Worm (Caenorhabditis elegans) whole organism, L1 larva: ENCODE results near the gene F57C2.4.

Experiments
- C04F5.9 ChIP-seq: sonication (generic microtip); optimal IDR thresholded peaks from 2 replicates; lab custom pipeline; 2016; ENCODE audit warnings: missing genetic modification characterization, missing compliant biosample characterization
- aly-2 ChIP-seq: fragments of 150-350 bp; optimal IDR thresholded peaks from 2 replicates; lab custom pipeline; 2014; ENCODE audit warnings: missing biosample characterization, missing genetic modification characterization
- efl-1 ChIP-seq, 4 experiments: fragments of 150-350 bp; optimal IDR thresholded peaks in 3 of 4; peaks in 1 of 4; 1 replicate in 1 of 4; 2 replicates in 3 of 4; lab custom pipeline; 2014; ENCODE audit warnings: missing biosample characterization in 2 of 4, missing genetic modification characterization in 2 of 4, missing genetic modification reagents in 2 of 4
- fkh-10 ChIP-seq: sonication (generic microtip); optimal IDR thresholded peaks from 2 replicates; lab custom pipeline; 2017; ENCODE audit warnings: missing biosample characterization, missing genetic modification reagents, missing genetic modification characterization
- lin-13 ChIP-seq: fragments of 150-350 bp; optimal IDR thresholded peaks from 2 replicates; lab custom pipeline; 2014; ENCODE audit warnings: missing biosample characterization, missing genetic modification reagents, missing genetic modification characterization
- lin-15B ChIP-seq: fragments of 150-350 bp; sonication (generic microtip); optimal IDR thresholded peaks from 3 replicates; lab custom pipeline; 2014; ENCODE audit warnings: missing biosample characterization, missing genetic modification characterization
- nhr-76 ChIP-seq: sonication (generic microtip); optimal IDR thresholded peaks from 2 replicates; lab custom pipeline; 2017; ENCODE audit warnings: missing biosample characterization, missing genetic modification characterization
- pqm-1 ChIP-seq: sonication (generic microtip); optimal IDR thresholded peaks from 3 replicates; lab custom pipeline; 2017; ENCODE audit warnings: missing biosample characterization, missing genetic modification characterization
- snpc-4 ChIP-seq: fragments of 150-350 bp; optimal IDR thresholded peaks from 2 replicates; lab custom pipeline; 2014; ENCODE audit warnings: missing biosample characterization, missing genetic modification characterization
- ztf-11 ChIP-seq, 2 experiments: sonication (generic microtip); optimal IDR thresholded peaks; 2 replicates each; lab custom pipeline; 2016 to 2017; ENCODE audit warnings: missing genetic modification characterization in 2 of 2, missing biosample characterization in 1 of 2, missing compliant biosample characterization in 1 of 2
- ztf-4 ChIP-seq: fragments of 150-350 bp; optimal IDR thresholded peaks from 2 replicates; lab custom pipeline; 2014; ENCODE audit warnings: missing biosample characterization, missing genetic modification characterization

- TF ChIP-seq nhr-76 (tag; lab: Kevin White, UChicago): no peak
- no peak for TF ChIP-seq efl-1 (optimal IDR thresholded peaks at IDR 0.05; lab: Kevin White, UChicago)
- no peak for TF ChIP-seq efl-1 (GFP tag; optimal IDR thresholded peaks at IDR 0.05 in 1 of 2; lab: Kevin White, UChicago)
- TF ChIP-seq ztf-4 (tag; lab: Kevin White, UChicago): no peak
- no peak for TF ChIP-seq snpc-4 (tag; lab: Kevin White, UChicago)
- no peak for TF ChIP-seq aly-2 (tag; lab: Kevin White, UChicago)
- TF ChIP-seq ztf-11 (tag; optimal IDR thresholded peaks at IDR 0.05; lab: Kevin White, UChicago): no peak
- no peak for TF ChIP-seq lin-13 (GFP tag; lab: Kevin White, UChicago)
- no peak for TF ChIP-seq fkh-10 (GFP tag; lab: Kevin White, UChicago)
- TF ChIP-seq C04F5.9 (tag; lab: Kevin White, UChicago): no peak
- TF ChIP-seq pqm-1 (tag; lab: Kevin White, UChicago): no peak
- TF ChIP-seq lin-15B: no peak
Measured at ce11 chrII:14574790-14575189, 49.7 kb downstream of the F57C2.4 start.
